Worm (Caenorhabditis elegans) whole organism, L3 larva: ENCODE data around the gene C13A2.12.

ENCODE experiments used
- ZK546.5 ChIP-seq: sonication (generic microtip); optimal IDR thresholded peaks from 2 replicates; lab custom pipeline; 2017; ENCODE audit warnings: missing biosample characterization, missing genetic modification characterization
- aly-2 ChIP-seq: fragments of 150-350 bp; optimal IDR thresholded peaks from 2 replicates; lab custom pipeline; 2014; ENCODE audit warnings: missing biosample characterization, missing genetic modification characterization
- ama-1 ChIP-seq: fragments of 150-350 bp; optimal IDR thresholded peaks from 2 replicates; lab custom pipeline; 2018
- elt-3 ChIP-seq, 3 experiments: fragments of 150-350 bp in 1 of 3; sonication (generic microtip) in 2 of 3; optimal IDR thresholded peaks; 2 replicates in 2 of 3; 4 replicates in 1 of 3; lab custom pipeline; 2014 to 2017; ENCODE audit warnings: missing biosample characterization in 3 of 3, missing genetic modification characterization in 3 of 3
- fkh-10 ChIP-seq: sonication (generic microtip); optimal IDR thresholded peaks from 2 replicates; lab custom pipeline; 2017; ENCODE audit warnings: missing biosample characterization, missing genetic modification reagents, missing genetic modification characterization
- hmg-11 ChIP-seq: sonication (generic microtip); optimal IDR thresholded peaks from 2 replicates; lab custom pipeline; 2016; ENCODE audit warnings: missing genetic modification characterization, missing compliant biosample characterization
- nhr-11 ChIP-seq: fragments of 150-350 bp; optimal IDR thresholded peaks from 2 replicates; lab custom pipeline; 2014; ENCODE audit warnings: missing biosample characterization, missing genetic modification characterization
- nhr-25 ChIP-seq: sonication (generic microtip); optimal IDR thresholded peaks from 2 replicates; lab custom pipeline; 2017; ENCODE audit warnings: missing biosample characterization, missing genetic modification characterization
- nhr-28 ChIP-seq: fragments of 150-350 bp; optimal IDR thresholded peaks from 2 replicates; lab custom pipeline; 2014; ENCODE audit warnings: missing biosample characterization, missing genetic modification characterization
- nhr-76 ChIP-seq: fragments of 150-350 bp; sonication (generic microtip); optimal IDR thresholded peaks from 5 replicates; lab custom pipeline; 2014; ENCODE audit warnings: missing biosample characterization, missing genetic modification characterization
- pha-4 ChIP-seq: fragments of 150-350 bp; optimal IDR thresholded peaks from 2 replicates; lab custom pipeline; 2014; ENCODE audit warnings: missing biosample characterization, missing genetic modification reagents, missing genetic modification characterization
- unc-62 ChIP-seq: fragments of 150-350 bp; sonication (generic microtip); optimal IDR thresholded peaks from 4 replicates; lab custom pipeline; 2014; ENCODE audit warnings: missing biosample characterization, missing genetic modification reagents, missing genetic modification characterization

DNA sequence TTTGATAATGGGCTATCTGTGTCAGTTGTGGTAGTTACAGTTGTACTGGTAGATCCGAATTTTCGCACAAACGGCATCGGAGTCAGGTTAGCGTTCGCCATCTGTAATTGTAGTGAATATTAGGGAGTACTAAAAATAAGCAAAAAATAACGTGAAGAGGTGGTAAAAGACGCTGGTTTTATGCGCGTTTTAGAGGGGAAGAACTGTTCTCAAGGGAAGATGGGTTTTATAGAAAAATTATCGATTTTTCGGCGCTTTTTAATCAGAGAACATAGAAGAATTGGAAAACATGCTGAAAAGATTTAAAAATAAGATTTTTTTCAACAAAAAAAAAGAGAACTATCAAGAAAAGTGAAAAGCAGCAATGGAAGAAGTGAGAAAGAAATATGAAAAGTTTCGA lies 35.9 kb upstream of the C13A2.12 start, which contains the start of gene C13F10.7:
- TF ChIP-seq aly-2 (tag; lab: Kevin White, UChicago) (no peak), pha-4 (tag; lab: Kevin White, UChicago) (no peak), nhr-25 (tag; lab: Kevin White, UChicago) (no peak), fkh-10 (GFP tag; lab: Kevin White, UChicago) (no peak), ZK546.5 (no peak), unc-62 (GFP tag; lab: Kevin White, UChicago) (no peak), nhr-28 (no peak), nhr-11 (no peak), nhr-76 (tag; lab: Kevin White, UChicago) (no peak), elt-3 (tag; optimal IDR thresholded peaks at IDR 0.05; lab: Kevin White, UChicago) (no peak), ama-1 (lab: Kevin White, UChicago) (no peak), hmg-11 (tag; lab: Kevin White, UChicago) (no peak)
